Worm (Caenorhabditis elegans) whole organism, L2 larva: ENCODE results near the gene odd-1.

Source experiments
- C34F6.9 ChIP-seq: fragments of 150-350 bp; optimal IDR thresholded peaks from 2 replicates; lab custom pipeline; 2014; ENCODE audit warnings: missing biosample characterization, missing genetic modification characterization
- F13H6.1 ChIP-seq: sonication (generic microtip); optimal IDR thresholded peaks from 2 replicates; lab custom pipeline; 2016; ENCODE audit warnings: missing genetic modification characterization, missing compliant biosample characterization
- R02D3.7 ChIP-seq: fragments of 150-350 bp; optimal IDR thresholded peaks from 2 replicates; lab custom pipeline; 2014; ENCODE audit warnings: missing biosample characterization, missing genetic modification characterization
- Y55F3AM.14 ChIP-seq: fragments of 200-800 bp; sonication (Bioruptor generic); optimal IDR thresholded peaks from 2 replicates; lab custom pipeline; 2018; ENCODE audit warnings: mild to moderate bottlenecking, missing genetic modification characterization, missing compliant biosample characterization
- ZK546.5 ChIP-seq: sonication (generic microtip); optimal IDR thresholded peaks from 2 replicates; lab custom pipeline; 2017; ENCODE audit warnings: missing biosample characterization, missing genetic modification characterization
- aly-2 ChIP-seq: fragments of 150-350 bp; optimal IDR thresholded peaks from 2 replicates; lab custom pipeline; 2014; ENCODE audit warnings: missing biosample characterization, missing genetic modification characterization
- ama-1 ChIP-seq: fragments of 150-350 bp; optimal IDR thresholded peaks from 2 replicates; lab custom pipeline; 2018; ENCODE audit warnings: inconsistent platforms
- blmp-1 ChIP-seq: sonication (generic microtip); optimal IDR thresholded peaks from 2 replicates; lab custom pipeline; 2017; ENCODE audit warnings: missing genetic modification characterization, mild to moderate bottlenecking, missing compliant biosample characterization, antibody characterized with exemption, moderate library complexity; ENCODE audit not compliant: insufficient read depth
- ceh-16 ChIP-seq: fragments of 150-350 bp; optimal IDR thresholded peaks from 2 replicates; lab custom pipeline; 2014; ENCODE audit warnings: missing biosample characterization, missing genetic modification characterization
- ceh-82 ChIP-seq: fragments of 150-350 bp; optimal IDR thresholded peaks from 2 replicates; lab custom pipeline; 2014; ENCODE audit warnings: missing biosample characterization, missing genetic modification characterization
- crh-2 ChIP-seq: sonication (generic microtip); optimal IDR thresholded peaks from 2 replicates; lab custom pipeline; 2017; ENCODE audit warnings: missing biosample characterization, missing genetic modification characterization
- dmd-4 ChIP-seq: sonication (generic microtip); optimal IDR thresholded peaks from 2 replicates; lab custom pipeline; 2017; ENCODE audit warnings: missing biosample characterization, missing genetic modification characterization
- egl-27 ChIP-seq: sonication (generic microtip); optimal IDR thresholded peaks from 3 replicates; lab custom pipeline; 2017; ENCODE audit warnings: missing biosample characterization, missing genetic modification reagents, missing genetic modification characterization
- elt-1 ChIP-seq: fragments of 150-350 bp; optimal IDR thresholded peaks from 2 replicates; lab custom pipeline; 2014; ENCODE audit warnings: missing biosample characterization, missing genetic modification characterization
- fos-1 ChIP-seq: fragments of 150-350 bp; optimal IDR thresholded peaks from 2 replicates; lab custom pipeline; 2014; ENCODE audit warnings: missing biosample characterization, missing genetic modification characterization
- gmeb-1 ChIP-seq: fragments of 150-350 bp; optimal IDR thresholded peaks from 2 replicates; lab custom pipeline; 2014; ENCODE audit warnings: missing biosample characterization, missing genetic modification characterization
- lin-11 ChIP-seq: fragments of 150-350 bp; sonication (generic microtip); optimal IDR thresholded peaks from 2 replicates; lab custom pipeline; 2014; ENCODE audit warnings: missing biosample characterization, missing genetic modification characterization, inconsistent platforms, mixed read lengths
- lin-13 ChIP-seq: fragments of 150-350 bp; optimal IDR thresholded peaks from 2 replicates; lab custom pipeline; 2014; ENCODE audit warnings: missing biosample characterization, missing genetic modification reagents, missing genetic modification characterization
- lin-39 ChIP-seq: fragments of 150-350 bp; optimal IDR thresholded peaks from 2 replicates; lab custom pipeline; 2014; ENCODE audit warnings: missing biosample characterization, missing genetic modification reagents, missing genetic modification characterization
- lsy-2 ChIP-seq, 2 experiments: fragments of 150-350 bp in 1 of 2; sonication (generic microtip) in 1 of 2; optimal IDR thresholded peaks; 2 replicates each; lab custom pipeline; 2014 to 2017; ENCODE audit warnings: missing biosample characterization in 2 of 2, missing genetic modification characterization in 2 of 2
- mab-5 ChIP-seq: fragments of 150-350 bp; optimal IDR thresholded peaks from 2 replicates; lab custom pipeline; 2014; ENCODE audit warnings: missing biosample characterization, missing genetic modification characterization
- mbf-1 ChIP-seq: sonication (generic microtip); optimal IDR thresholded peaks from 2 replicates; lab custom pipeline; 2017; ENCODE audit warnings: missing biosample characterization, missing genetic modification characterization
- mdl-1 ChIP-seq, 2 experiments: fragments of 150-350 bp in 1 of 2; sonication (generic microtip) in 1 of 2; optimal IDR thresholded peaks; 2 replicates each; lab custom pipeline; 2017; ENCODE audit warnings: missing biosample characterization in 2 of 2, missing genetic modification characterization in 2 of 2
- nhr-10 ChIP-seq: sonication (generic microtip); optimal IDR thresholded peaks from 2 replicates; lab custom pipeline; 2017; ENCODE audit warnings: missing biosample characterization, missing genetic modification characterization
- nhr-11 ChIP-seq: fragments of 150-350 bp; optimal IDR thresholded peaks from 2 replicates; lab custom pipeline; 2014; ENCODE audit warnings: missing biosample characterization, missing genetic modification characterization
- nhr-12 ChIP-seq: fragments of 150-350 bp; optimal IDR thresholded peaks from 2 replicates; lab custom pipeline; 2014; ENCODE audit warnings: missing biosample characterization, missing genetic modification characterization
- nhr-129 ChIP-seq: fragments of 150-350 bp; optimal IDR thresholded peaks from 2 replicates; lab custom pipeline; 2014; ENCODE audit warnings: missing biosample characterization, missing genetic modification characterization
- nhr-21 ChIP-seq: fragments of 150-350 bp; optimal IDR thresholded peaks from 2 replicates; lab custom pipeline; 2014; ENCODE audit warnings: missing biosample characterization, missing genetic modification characterization
- nhr-237 ChIP-seq: fragments of 150-350 bp; optimal IDR thresholded peaks from 2 replicates; lab custom pipeline; 2014; ENCODE audit warnings: missing biosample characterization, missing genetic modification characterization
- nhr-25 ChIP-seq: fragments of 150-350 bp; sonication (generic microtip); optimal IDR thresholded peaks from 3 replicates; lab custom pipeline; 2014; ENCODE audit warnings: missing biosample characterization, missing genetic modification characterization
- nhr-6 ChIP-seq: fragments of 150-350 bp; optimal IDR thresholded peaks from 2 replicates; lab custom pipeline; 2014; ENCODE audit warnings: missing biosample characterization, missing genetic modification characterization
- nhr-77 ChIP-seq: fragments of 150-350 bp; optimal IDR thresholded peaks from 2 replicates; lab custom pipeline; 2014; ENCODE audit warnings: missing biosample characterization, missing genetic modification characterization
- peb-1 ChIP-seq: fragments of 150-350 bp; optimal IDR thresholded peaks from 2 replicates; lab custom pipeline; 2014; ENCODE audit warnings: missing biosample characterization, missing genetic modification characterization
- sem-4 ChIP-seq: fragments of 150-350 bp; optimal IDR thresholded peaks from 2 replicates; lab custom pipeline; 2014; ENCODE audit warnings: missing biosample characterization, missing genetic modification reagents, missing genetic modification characterization
- skn-1 ChIP-seq: sonication (generic microtip); optimal IDR thresholded peaks from 2 replicates; lab custom pipeline; 2017; ENCODE audit warnings: missing biosample characterization, missing genetic modification characterization
- sma-3 ChIP-seq: sonication (generic microtip); optimal IDR thresholded peaks from 2 replicates; lab custom pipeline; 2016; ENCODE audit warnings: missing genetic modification reagents, missing genetic modification characterization, missing compliant biosample characterization
- sma-9 ChIP-seq, 2 experiments: fragments of 150-350 bp in 1 of 2; sonication (generic microtip) in 1 of 2; optimal IDR thresholded peaks; 2 replicates each; lab custom pipeline; 2014 to 2016; ENCODE audit warnings: missing genetic modification characterization in 2 of 2, mild to moderate bottlenecking in 1 of 2, missing biosample characterization in 1 of 2, missing compliant biosample characterization in 1 of 2, missing genetic modification reagents in 1 of 2, moderate library complexity in 1 of 2
- snpc-4 ChIP-seq: fragments of 150-350 bp; optimal IDR thresholded peaks from 2 replicates; lab custom pipeline; 2014; ENCODE audit warnings: missing biosample characterization, missing genetic modification characterization
- unc-39 ChIP-seq: fragments of 150-350 bp; optimal IDR thresholded peaks from 2 replicates; lab custom pipeline; 2014; ENCODE audit warnings: missing biosample characterization, missing genetic modification characterization
- unc-55 ChIP-seq: fragments of 150-350 bp; sonication (generic microtip); optimal IDR thresholded peaks from 3 replicates; lab custom pipeline; 2014; ENCODE audit warnings: missing biosample characterization, missing genetic modification reagents, missing genetic modification characterization
- unc-62 ChIP-seq: fragments of 150-350 bp; optimal IDR thresholded peaks from 2 replicates; lab custom pipeline; 2014; ENCODE audit warnings: missing biosample characterization, missing genetic modification reagents, missing genetic modification characterization
- zag-1 ChIP-seq: fragments of 150-350 bp; optimal IDR thresholded peaks from 2 replicates; lab custom pipeline; 2014; ENCODE audit warnings: missing biosample characterization, missing genetic modification characterization
- ztf-1 ChIP-seq: fragments of 200-800 bp; sonication (Bioruptor generic); conservative IDR thresholded peaks from 2 replicates; pipeline ENCODE4 v1.3.6; 2022; ENCODE audit warnings: missing genetic modification characterization, missing compliant biosample characterization
- ztf-11 ChIP-seq: sonication (generic microtip); optimal IDR thresholded peaks from 2 replicates; lab custom pipeline; 2017; ENCODE audit warnings: missing biosample characterization, missing genetic modification characterization
- ztf-4 ChIP-seq: fragments of 150-350 bp; optimal IDR thresholded peaks from 2 replicates; lab custom pipeline; 2014; ENCODE audit warnings: missing biosample characterization, missing genetic modification characterization

odd-1 gene

DNA sequence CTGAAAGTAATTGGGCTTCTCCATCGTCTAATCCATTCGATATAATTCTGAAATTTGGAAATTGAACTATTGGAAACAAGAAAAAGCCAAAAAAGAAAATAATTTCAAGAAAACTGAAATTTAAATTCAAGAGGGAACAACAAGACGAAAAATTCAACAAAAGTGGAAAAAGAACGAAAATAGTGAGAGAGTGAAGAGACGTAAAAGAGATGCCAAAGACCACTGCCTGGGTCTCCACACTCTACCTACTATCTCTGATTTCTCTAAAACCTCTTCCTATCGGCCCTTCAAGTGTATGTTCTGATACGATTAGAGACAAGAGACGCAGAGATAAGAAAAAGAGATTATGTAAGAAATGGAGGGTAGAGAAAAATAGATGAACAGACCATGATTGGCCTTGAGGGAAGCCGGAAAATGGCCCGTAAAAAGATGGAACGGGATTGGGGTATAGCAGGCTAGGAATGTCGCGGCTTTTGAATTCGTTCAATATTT, 45.7 kb downstream of the odd-1 start, which contains the start of gene ogt-1 (continued):
- peak; percentile 90 for TF ChIP-seq nhr-129 (tag; lab: Kevin White, UChicago)
- TF ChIP-seq nhr-237 (tag; lab: Kevin White, UChicago) = no peak

DNA sequence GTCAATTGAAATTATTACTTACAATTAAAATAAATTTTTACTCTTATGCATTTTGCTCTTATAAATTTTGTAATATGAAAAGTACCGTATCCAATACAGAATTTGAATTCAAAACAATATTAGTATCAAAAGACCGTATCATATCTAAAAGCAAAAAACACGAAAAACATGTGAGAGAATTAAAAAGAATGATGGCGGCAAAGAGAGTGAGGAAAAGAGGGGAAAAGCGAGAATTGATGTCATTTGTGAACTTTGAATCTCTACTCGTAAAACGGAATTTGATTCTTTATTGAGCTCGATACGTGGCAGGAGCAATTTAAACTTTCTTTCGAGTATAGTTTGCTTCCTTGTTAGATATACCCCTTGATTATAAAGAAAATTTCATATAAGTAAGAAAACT, 46.4 kb downstream of the odd-1 start:
- TF ChIP-seq crh-2 (peak; percentile 50), sma-9 (GFP tag; optimal IDR thresholded peaks at IDR 0.05; lab: Kevin White, UChicago) (peak; percentile 40), sma-9 (tag; optimal IDR thresholded peaks at IDR 0.05; lab: Kevin White, UChicago) (no peak), aly-2 (no peak), skn-1 (tag; lab: Kevin White, UChicago) (peak; percentile 13), fos-1 (no peak), unc-55 (GFP tag; lab: Kevin White, UChicago) (peak; percentile 28), nhr-12 (tag; lab: Kevin White, UChicago) (no peak)

DNA sequence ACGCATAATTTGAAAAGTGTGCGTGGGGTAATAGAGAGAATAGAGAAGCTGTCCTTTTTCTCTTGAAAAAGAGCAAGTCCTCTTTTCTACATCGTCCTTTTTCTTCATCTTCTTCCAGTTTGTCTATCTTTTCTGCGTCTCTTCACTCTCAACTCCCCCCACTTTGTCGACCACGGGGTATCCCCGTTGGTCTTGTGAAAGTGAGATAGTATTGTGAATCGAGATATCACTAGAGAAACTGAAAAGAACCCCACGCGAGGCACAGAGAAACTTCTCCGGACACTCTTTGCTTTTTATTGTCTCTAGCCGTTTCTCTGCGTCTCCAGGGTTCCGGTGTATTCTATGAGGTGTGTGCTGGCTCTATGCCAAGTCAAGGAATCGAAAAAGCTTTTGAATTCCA, 47.5 kb downstream of the odd-1 start:
- TF ChIP-seq ama-1 = peak; percentile 79
- TF ChIP-seq ZK546.5 = peak; percentile 64
- peak; percentile 93 for TF ChIP-seq zag-1 (tag; lab: Kevin White, UChicago)
- peak; percentile 86 for TF ChIP-seq lin-11
- no peak for TF ChIP-seq R02D3.7 (tag; lab: Kevin White, UChicago)
- peak; percentile 98 for TF ChIP-seq sma-9 (GFP tag; optimal IDR thresholded peaks at IDR 0.05; lab: Kevin White, UChicago)
- peak; percentile 38 for TF ChIP-seq sma-9 (tag; optimal IDR thresholded peaks at IDR 0.05; lab: Kevin White, UChicago)
- peak; percentile 84 for TF ChIP-seq mab-5 (tag; lab: Kevin White, UChicago)
- TF ChIP-seq aly-2 = no peak
- TF ChIP-seq unc-39 (tag; lab: Kevin White, UChicago) = no peak
- peak; percentile 92 for TF ChIP-seq sem-4 (tag; lab: Kevin White, UChicago)
- TF ChIP-seq blmp-1 (tag; lab: Kevin White, UChicago) = peak; percentile 49
- peak; percentile 76 for TF ChIP-seq ceh-16 (tag; lab: Kevin White, UChicago)
- TF ChIP-seq C34F6.9 = peak; percentile 97
- TF ChIP-seq nhr-237 (tag; lab: Kevin White, UChicago) = no peak
- peak; percentile 87 for TF ChIP-seq Y55F3AM.14
- TF ChIP-seq snpc-4 (tag; lab: Kevin White, UChicago) = peak; percentile 76
- no peak for TF ChIP-seq nhr-11 (tag; lab: Kevin White, UChicago)
- no peak for TF ChIP-seq nhr-77 (tag; lab: Kevin White, UChicago)
- TF ChIP-seq ceh-82 (tag; lab: Kevin White, UChicago) = no peak
- no peak for TF ChIP-seq skn-1 (tag; lab: Kevin White, UChicago)
- TF ChIP-seq nhr-10 (tag; lab: Kevin White, UChicago) = peak; percentile 75
- TF ChIP-seq ztf-4 (tag; lab: Kevin White, UChicago) = peak; percentile 92
- TF ChIP-seq nhr-6 = peak; percentile 96
- no peak for TF ChIP-seq elt-1
- TF ChIP-seq gmeb-1 (tag; lab: Kevin White, UChicago) = peak; percentile 77
- peak; percentile 74 to 95 for TF ChIP-seq lsy-2 (tag; optimal IDR thresholded peaks at IDR 0.05; lab: Kevin White, UChicago)
- peak; percentile 92 for TF ChIP-seq nhr-25 (tag; lab: Kevin White, UChicago)
- TF ChIP-seq mbf-1 = no peak
- TF ChIP-seq unc-55 (GFP tag; lab: Kevin White, UChicago) = peak; percentile 89
- TF ChIP-seq lin-13 (GFP tag; lab: Kevin White, UChicago) = peak; percentile 90
- TF ChIP-seq sma-3 (GFP tag; lab: Kevin White, UChicago) = peak; percentile 88
- no peak for TF ChIP-seq peb-1 (tag; lab: Kevin White, UChicago)
- TF ChIP-seq nhr-21 (tag; lab: Kevin White, UChicago) = peak; percentile 93
- peak; percentile 100 for TF ChIP-seq egl-27 (tag; lab: Kevin White, UChicago)
- peak; percentile 98 to 99 for TF ChIP-seq mdl-1 (tag; optimal IDR thresholded peaks at IDR 0.05; lab: Kevin White, UChicago)
- TF ChIP-seq fos-1 = peak; percentile 78
- TF ChIP-seq lin-39 (tag; lab: Kevin White, UChicago) = peak; percentile 35
- no peak for TF ChIP-seq ztf-1 (GFP tag; lab: Robert Waterston, UW)
- peak; percentile 69 for TF ChIP-seq ztf-11 (tag; lab: Kevin White, UChicago)
- TF ChIP-seq unc-62 (GFP tag; lab: Kevin White, UChicago) = peak; percentile 52
- peak; percentile 94 for TF ChIP-seq nhr-129 (tag; lab: Kevin White, UChicago)
- TF ChIP-seq F13H6.1 (tag; lab: Kevin White, UChicago) = peak; percentile 96
- TF ChIP-seq dmd-4 (tag; lab: Kevin White, UChicago) = no peak
- TF ChIP-seq crh-2 = peak; percentile 95
